Fruit fly (Drosophila melanogaster) whole organism, embryonic: ENCODE measurements around the gene Sirt4.

ENCODE experiments used
- BEAF-32 ChIP-seq: fragments of 200-800 bp; sonication (Bioruptor generic); optimal IDR thresholded peaks from 3 replicates; lab custom pipeline; 2017; ENCODE audit warnings: missing biosample characterization, missing genetic modification characterization, mild to moderate bottlenecking, moderate library complexity, missing genetic modification reagents
- BtbVII ChIP-seq: fragments of 200-800 bp; sonication (Bioruptor generic); optimal IDR thresholded peaks from 3 replicates; lab custom pipeline; 2017; ENCODE audit warnings: missing biosample characterization, mild to moderate bottlenecking, missing genetic modification characterization
- CG10147 ChIP-seq: fragments of 200-800 bp; sonication (Bioruptor generic); optimal IDR thresholded peaks from 2 replicates; lab custom pipeline; 2019; ENCODE audit warnings: missing biosample characterization, mild to moderate bottlenecking, missing genetic modification characterization, moderate library complexity
- CG10431 ChIP-seq: fragments of 200-800 bp; sonication (Bioruptor generic); optimal IDR thresholded peaks from 3 replicates; lab custom pipeline; 2018; ENCODE audit warnings: missing biosample characterization, mild to moderate bottlenecking, missing genetic modification characterization
- CG11560 ChIP-seq: fragments of 200-800 bp; sonication (Bioruptor generic); IDR thresholded peaks from 3 replicates; pipeline ENCODE4 v1.3.6; 2022; ENCODE audit warnings: missing biosample characterization, missing genetic modification characterization
- CG12155 ChIP-seq: fragments of 200-800 bp; sonication (Bioruptor generic); optimal IDR thresholded peaks from 3 replicates; lab custom pipeline; 2016; ENCODE audit warnings: missing biosample characterization, missing genetic modification characterization
- CG12769 ChIP-seq: fragments of 200-800 bp; sonication (Bioruptor generic); optimal IDR thresholded peaks from 2 replicates; lab custom pipeline; 2019; ENCODE audit warnings: missing biosample characterization, mild to moderate bottlenecking, missing genetic modification characterization, moderate library complexity
- CG13123 ChIP-seq: fragments of 200-800 bp; sonication (Bioruptor generic); optimal IDR thresholded peaks from 2 replicates; lab custom pipeline; 2016; ENCODE audit warnings: missing biosample characterization, missing genetic modification characterization
- CG13624 ChIP-seq: fragments of 200-800 bp; sonication (Bioruptor generic); optimal IDR thresholded peaks from 2 replicates; lab custom pipeline; 2016; ENCODE audit warnings: missing biosample characterization, missing genetic modification characterization
- CG13894 ChIP-seq: fragments of 200-800 bp; sonication (Bioruptor generic); optimal IDR thresholded peaks from 3 replicates; lab custom pipeline; 2018; ENCODE audit warnings: missing biosample characterization, mild to moderate bottlenecking, missing genetic modification characterization, moderate library complexity
- CG1529 ChIP-seq: fragments of 200-800 bp; sonication (Bioruptor generic); optimal IDR thresholded peaks from 3 replicates; lab custom pipeline; 2018; ENCODE audit warnings: missing biosample characterization, missing genetic modification characterization
- CG17359 ChIP-seq: fragments of 200-800 bp; sonication (Bioruptor generic); optimal IDR thresholded peaks from 3 replicates; lab custom pipeline; 2018; ENCODE audit warnings: missing biosample characterization, mild to moderate bottlenecking, missing genetic modification characterization, moderate library complexity
- CG17829 ChIP-seq: fragments of 200-800 bp; optimal IDR thresholded peaks from 2 replicates; lab custom pipeline; 2019; ENCODE audit warnings: missing biosample characterization, mild to moderate bottlenecking, missing genetic modification characterization, moderate library complexity
- CG3065 ChIP-seq: fragments of 200-800 bp; sonication (Bioruptor generic); optimal IDR thresholded peaks from 2 replicates; lab custom pipeline; 2016; ENCODE audit warnings: missing biosample characterization, missing genetic modification characterization
- CG31365 ChIP-seq: fragments of 200-800 bp; sonication (Bioruptor generic); optimal IDR thresholded peaks from 2 replicates; lab custom pipeline; 2018; ENCODE audit warnings: missing biosample characterization, mild to moderate bottlenecking, missing genetic modification characterization
- CG4282 ChIP-seq: fragments of 200-800 bp; sonication (Bioruptor generic); optimal IDR thresholded peaks from 2 replicates; lab custom pipeline; 2016; ENCODE audit warnings: missing biosample characterization, missing genetic modification characterization
- CG43689 ChIP-seq: fragments of 200-800 bp; sonication (Bioruptor generic); IDR thresholded peaks from 2 replicates; pipeline ENCODE4 v1.3.6; 2022; ENCODE audit warnings: missing biosample characterization, missing genetic modification characterization
- CG4730 ChIP-seq: fragments of 200-800 bp; sonication (Bioruptor generic); IDR thresholded peaks from 2 replicates; pipeline ENCODE4 v1.3.6; 2022; ENCODE audit warnings: missing biosample characterization, missing genetic modification characterization
- CG6175 ChIP-seq: fragments of 200-800 bp; sonication (Bioruptor generic); IDR thresholded peaks from 3 replicates; pipeline ENCODE4 v1.3.6; 2022; ENCODE audit warnings: missing biosample characterization, missing genetic modification characterization
- CG6765 ChIP-seq: fragments of 200-800 bp; sonication (Bioruptor generic); optimal IDR thresholded peaks from 3 replicates; lab custom pipeline; 2017; ENCODE audit warnings: missing biosample characterization, mild to moderate bottlenecking, missing genetic modification characterization
- CG8478 ChIP-seq: fragments of >200 bp; optimal IDR thresholded peaks from 2 replicates; lab custom pipeline; 2018
- CG8765 ChIP-seq: fragments of 200-800 bp; sonication (Bioruptor generic); IDR thresholded peaks from 2 replicates; pipeline ENCODE4 v1.3.6; 2022; ENCODE audit warnings: missing biosample characterization, missing genetic modification characterization
- D19A ChIP-seq: fragments of 200-800 bp; optimal IDR thresholded peaks from 3 replicates; lab custom pipeline; 2019; ENCODE audit warnings: missing biosample characterization, mild to moderate bottlenecking, missing genetic modification characterization, moderate library complexity
- E2f2 ChIP-seq: fragments of 200-800 bp; sonication (Bioruptor generic); IDR thresholded peaks from 2 replicates; pipeline ENCODE4 v1.3.6; 2022; ENCODE audit warnings: missing biosample characterization, missing genetic modification characterization
- ERR ChIP-seq: fragments of 200-800 bp; sonication (Bioruptor generic); optimal IDR thresholded peaks from 2 replicates; lab custom pipeline; 2016; ENCODE audit warnings: missing biosample characterization, missing genetic modification characterization
- Hr3 ChIP-seq: fragments of 200-800 bp; sonication (Bioruptor generic); optimal IDR thresholded peaks from 3 replicates; lab custom pipeline; 2016; ENCODE audit warnings: missing biosample characterization, missing genetic modification characterization
- MBD-R2 ChIP-seq: fragments of 200-800 bp; sonication (Bioruptor generic); IDR thresholded peaks from 2 replicates; pipeline ENCODE4 v1.3.6; 2022; ENCODE audit warnings: missing biosample characterization, missing genetic modification characterization
- NC2β ChIP-seq: fragments of 200-800 bp; sonication (Bioruptor generic); optimal IDR thresholded peaks from 2 replicates; lab custom pipeline; 2016; ENCODE audit warnings: missing biosample characterization, missing genetic modification characterization
- NK7.1 ChIP-seq: fragments of 200-800 bp; sonication (Bioruptor generic); optimal IDR thresholded peaks from 3 replicates; lab custom pipeline; 2016; ENCODE audit warnings: missing biosample characterization, missing genetic modification characterization
- Sox100B ChIP-seq: fragments of 200-800 bp; sonication (Bioruptor generic); optimal IDR thresholded peaks from 3 replicates; lab custom pipeline; 2018; ENCODE audit warnings: missing biosample characterization, mild to moderate bottlenecking, missing genetic modification characterization
- Usf ChIP-seq: fragments of 200-800 bp; sonication (Bioruptor generic); optimal IDR thresholded peaks from 2 replicates; lab custom pipeline; 2017; ENCODE audit warnings: missing genotype, missing biosample characterization, missing genetic modification characterization
- ac ChIP-seq: fragments of 200-800 bp; sonication (Bioruptor generic); optimal IDR thresholded peaks from 3 replicates; lab custom pipeline; 2017; ENCODE audit warnings: missing biosample characterization, mild to moderate bottlenecking, missing genetic modification characterization
- ase ChIP-seq: fragments of 200-800 bp; sonication (Bioruptor generic); IDR thresholded peaks from 3 replicates; pipeline ENCODE4 v1.3.6; 2022; ENCODE audit warnings: missing biosample characterization, missing genetic modification characterization
- bbx ChIP-seq: fragments of 200-800 bp; sonication (Bioruptor generic); IDR thresholded peaks from 2 replicates; pipeline ENCODE4 v1.3.6; 2022; ENCODE audit warnings: missing biosample characterization, missing genetic modification characterization; ENCODE audit not compliant: partially characterized antibody
- chn ChIP-seq: fragments of 200-800 bp; sonication (Bioruptor generic); optimal IDR thresholded peaks from 2 replicates; lab custom pipeline; 2016; ENCODE audit warnings: missing biosample characterization, missing genetic modification characterization
- eve ChIP-seq, 2 experiments: fragments of >200 bp; optimal IDR thresholded peaks; 2 replicates each; lab custom pipeline; 2017; ENCODE audit warnings: missing biosample characterization in 2 of 2, missing genetic modification characterization in 2 of 2
- gcm2 ChIP-seq: fragments of 200-800 bp; sonication (Bioruptor generic); optimal IDR thresholded peaks from 2 replicates; lab custom pipeline; 2016; ENCODE audit warnings: missing biosample characterization, missing genetic modification characterization
- gsb ChIP-seq: fragments of 200-800 bp; sonication (Bioruptor generic); IDR thresholded peaks from 2 replicates; pipeline ENCODE4 v1.3.6; 2022; ENCODE audit warnings: missing biosample characterization, missing genetic modification characterization
- hth ChIP-seq: fragments of >200 bp; optimal IDR thresholded peaks from 2 replicates; lab custom pipeline; 2017; ENCODE audit warnings: inconsistent platforms
- kay ChIP-seq: fragments of 200-800 bp; sonication (Bioruptor generic); optimal IDR thresholded peaks from 2 replicates; lab custom pipeline; 2016; ENCODE audit warnings: missing biosample characterization, missing genetic modification characterization
- mam ChIP-seq: fragments of 200-800 bp; sonication (Bioruptor generic); optimal IDR thresholded peaks from 3 replicates; lab custom pipeline; 2016; ENCODE audit warnings: missing biosample characterization, missing genetic modification characterization
- nerfin-2 ChIP-seq: fragments of 200-800 bp; sonication (Bioruptor generic); IDR thresholded peaks from 2 replicates; pipeline ENCODE4 v1.3.6; 2022; ENCODE audit warnings: missing biosample characterization, missing genetic modification characterization; ENCODE audit not compliant: partially characterized antibody
- salm ChIP-seq: fragments of 200-800 bp; sonication (Bioruptor generic); optimal IDR thresholded peaks from 2 replicates; lab custom pipeline; 2018; ENCODE audit warnings: missing biosample characterization, mild to moderate bottlenecking, missing genetic modification characterization
- schlank ChIP-seq: fragments of 200-800 bp; sonication (Bioruptor generic); optimal IDR thresholded peaks from 2 replicates; lab custom pipeline; 2018; ENCODE audit warnings: missing biosample characterization, mild to moderate bottlenecking, missing genetic modification characterization
- sens ChIP-seq: fragments of 200-800 bp; sonication (Bioruptor generic); peaks from one replicate; lab custom pipeline; 2016; ENCODE audit warnings: missing biosample characterization, missing genetic modification characterization
- slbo ChIP-seq: fragments of 200-800 bp; sonication (Bioruptor generic); IDR thresholded peaks from 2 replicates; pipeline ENCODE4 v1.3.6; 2022; ENCODE audit warnings: missing biosample characterization, missing genetic modification characterization
- sqz ChIP-seq: fragments of 200-800 bp; sonication (Bioruptor generic); optimal IDR thresholded peaks from 3 replicates; lab custom pipeline; 2018; ENCODE audit warnings: missing biosample characterization, mild to moderate bottlenecking, missing genetic modification characterization
- sug ChIP-seq: fragments of 200-800 bp; optimal IDR thresholded peaks from 2 replicates; lab custom pipeline; 2019; ENCODE audit warnings: missing biosample characterization, mild to moderate bottlenecking, missing genetic modification characterization, moderate library complexity
- trem ChIP-seq: fragments of 200-800 bp; optimal IDR thresholded peaks from 3 replicates; lab custom pipeline; 2019; ENCODE audit warnings: missing biosample characterization, mild to moderate bottlenecking, missing genetic modification characterization, moderate library complexity
- tup ChIP-seq: fragments of 200-800 bp; sonication (Bioruptor generic); optimal IDR thresholded peaks from 2 replicates; lab custom pipeline; 2016; ENCODE audit warnings: missing biosample characterization, mild to moderate bottlenecking, missing genetic modification characterization, moderate library complexity
- tx ChIP-seq: fragments of 200-800 bp; sonication (Bioruptor generic); optimal IDR thresholded peaks from 2 replicates; lab custom pipeline; 2016; ENCODE audit warnings: missing biosample characterization, missing genetic modification characterization
- unpg ChIP-seq: fragments of 200-800 bp; sonication (Bioruptor generic); optimal IDR thresholded peaks from 3 replicates; lab custom pipeline; 2018; ENCODE audit warnings: missing biosample characterization, mild to moderate bottlenecking, missing genetic modification characterization, moderate library complexity
- yki ChIP-seq: fragments of >200 bp; optimal IDR thresholded peaks from 3 replicates; lab custom pipeline; 2018

Sirt4 gene

DNA sequence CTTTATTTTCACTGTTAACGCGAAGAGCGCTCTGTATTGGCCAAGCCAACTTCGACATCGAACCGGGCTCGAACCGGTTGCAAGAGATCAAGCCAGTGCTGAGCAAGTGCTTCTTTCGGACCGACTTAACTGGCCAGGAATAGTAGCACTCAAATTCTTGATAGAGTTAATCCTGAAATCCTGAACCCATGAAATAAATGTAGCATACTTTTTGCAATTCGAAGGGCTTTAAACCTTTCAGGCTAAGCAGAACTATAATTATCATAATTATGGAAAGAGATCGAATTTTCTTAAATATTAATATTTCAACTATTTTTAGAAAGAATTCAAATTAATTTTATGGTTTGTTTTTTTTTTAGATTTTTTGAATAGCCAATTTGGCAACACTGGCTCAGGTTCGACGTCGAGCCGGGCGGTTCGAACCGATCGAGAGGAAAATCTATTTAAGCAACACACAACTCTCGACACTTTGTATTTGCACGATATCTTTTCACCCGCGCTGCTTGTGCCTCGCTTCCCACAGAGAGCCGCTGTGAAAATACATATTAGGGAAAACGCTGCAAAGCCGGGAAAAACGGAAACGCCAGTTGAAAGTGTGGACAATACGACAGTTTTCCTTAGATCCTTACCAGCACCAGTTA, 32.5 kb upstream of the Sirt4 start, which contains the start of gene AdamTS-B (continued):
- TF ChIP-seq chn (GFP tag; lab: Kevin White, UChicago) (no peak), CG17359 (tag; lab: Kevin White, UChicago) (peak; percentile 29), slbo (GFP tag; lab: Robert Waterston, UW) (peak; percentile 56), ac (GFP tag; lab: Kevin White, UChicago) (no peak), E2f2 (GFP tag; lab: Robert Waterston, UW) (peak; percentile 39; the same call in 1 of the 2 replicates), salm (no peak), CG13123 (GFP tag; lab: Kevin White, UChicago) (no peak), CG6765 (no peak), sens (GFP tag; lab: Kevin White, UChicago) (peak; percentile 88), gcm2 (GFP tag; lab: Kevin White, UChicago) (no peak), CG11560 (tag; lab: Robert Waterston, UW) (no peak), tup (GFP tag; lab: Kevin White, UChicago) (no peak), CG1529 (GFP tag; lab: Kevin White, UChicago) (no peak), MBD-R2 (GFP tag; lab: Robert Waterston, UW) (no peak), mam (GFP tag; lab: Kevin White, UChicago) (no peak), CG4730 (GFP tag; lab: Robert Waterston, UW) (no peak), Sox100B (peak; percentile 58), CG4282 (no peak), eve (GFP tag; optimal IDR thresholded peaks at IDR 0.05; lab: Kevin White, UChicago) (peak in 1 of 2 experiments; percentile 69), sqz (GFP tag; lab: Kevin White, UChicago) (peak; percentile 16), kay (no peak), CG17829 (tag; lab: Kevin White, UChicago) (peak; percentile 19), CG31365 (tag; lab: Kevin White, UChicago) (no peak), sug (tag; lab: Kevin White, UChicago) (peak; percentile 9), schlank (no peak), yki (lab: Kevin White, UChicago) (no peak), hth (lab: Kevin White, UChicago) (no peak), ERR (GFP tag; lab: Kevin White, UChicago) (no peak), CG8765 (no peak), bbx (GFP tag; lab: Robert Waterston, UW) (no peak), Hr3 (peak; percentile 38), CG10147 (peak; percentile 47), CG3065 (GFP tag; lab: Kevin White, UChicago) (no peak), Usf (peak; percentile 17), tx (GFP tag; lab: Kevin White, UChicago) (no peak), gsb (GFP tag; lab: Robert Waterston, UW) (no peak), BtbVII (GFP tag; lab: Kevin White, UChicago) (peak; percentile 28), CG13894 (tag; lab: Kevin White, UChicago) (no peak), trem (no peak), CG6175 (GFP tag; lab: Robert Waterston, UW) (no peak), CG13624 (GFP tag; lab: Kevin White, UChicago) (no peak), NK7.1 (GFP tag; lab: Kevin White, UChicago) (no peak), CG12769 (tag; lab: Kevin White, UChicago) (no peak), CG8478 (lab: Kevin White, UChicago) (no peak), BEAF-32 (GFP tag; lab: Kevin White, UChicago) (no peak), ase (no peak), CG10431 (GFP tag; lab: Kevin White, UChicago) (no peak), NC2β (no peak), unpg (GFP tag; lab: Kevin White, UChicago) (peak; percentile 47), D19A (tag; lab: Kevin White, UChicago) (no peak), CG43689 (GFP tag; lab: Robert Waterston, UW) (no peak), nerfin-2 (GFP tag; lab: Robert Waterston, UW) (no peak), CG12155 (GFP tag; lab: Kevin White, UChicago) (peak; percentile 15)
